Fruit fly (Drosophila melanogaster) whole organism, embryonic: Measurements from ENCODE around the gene CG42240.

Source experiments
- Abd-B ChIP-seq: fragments of 200-800 bp; sonication (Bioruptor generic); optimal IDR thresholded peaks from 2 replicates; lab custom pipeline; 2018; ENCODE audit warnings: missing biosample characterization, mild to moderate bottlenecking, missing genetic modification characterization, moderate library complexity
- CG10147 ChIP-seq: fragments of 200-800 bp; sonication (Bioruptor generic); optimal IDR thresholded peaks from 2 replicates; lab custom pipeline; 2019; ENCODE audit warnings: missing biosample characterization, mild to moderate bottlenecking, missing genetic modification characterization, moderate library complexity
- CG12769 ChIP-seq: fragments of 200-800 bp; sonication (Bioruptor generic); optimal IDR thresholded peaks from 2 replicates; lab custom pipeline; 2019; ENCODE audit warnings: missing biosample characterization, mild to moderate bottlenecking, missing genetic modification characterization, moderate library complexity
- CG15269 ChIP-seq: fragments of 200-800 bp; sonication (Bioruptor generic); optimal IDR thresholded peaks from 2 replicates; lab custom pipeline; 2018; ENCODE audit warnings: missing biosample characterization, mild to moderate bottlenecking, missing genetic modification characterization, moderate library complexity
- CG18599 ChIP-seq: fragments of 200-800 bp; sonication (Bioruptor generic); optimal IDR thresholded peaks from 3 replicates; lab custom pipeline; 2017; ENCODE audit warnings: missing biosample characterization, missing genetic modification characterization, mild to moderate bottlenecking, moderate library complexity, missing genetic modification reagents
- CG2116 ChIP-seq: fragments of 200-800 bp; sonication (Bioruptor generic); optimal IDR thresholded peaks from 3 replicates; lab custom pipeline; 2018; ENCODE audit warnings: missing biosample characterization, mild to moderate bottlenecking, missing genetic modification characterization
- CG3163 ChIP-seq: fragments of 200-800 bp; sonication (Bioruptor generic); optimal IDR thresholded peaks from 3 replicates; lab custom pipeline; 2016; ENCODE audit warnings: missing biosample characterization, missing genetic modification characterization
- CG3726 ChIP-seq: fragments of 200-800 bp; sonication (Bioruptor generic); IDR thresholded peaks from 3 replicates; pipeline ENCODE4, ENCODE4 v1.3.6; 2022; ENCODE audit warnings: missing biosample characterization, missing genetic modification characterization
- CG4360 ChIP-seq: fragments of 200-800 bp; sonication (Bioruptor generic); IDR thresholded peaks from 2 replicates; pipeline ENCODE4 v1.3.6; 2022; ENCODE audit warnings: missing biosample characterization, missing genetic modification characterization
- CG6254 ChIP-seq: fragments of 200-800 bp; sonication (Bioruptor generic); optimal IDR thresholded peaks from 3 replicates; lab custom pipeline; 2017; ENCODE audit warnings: mild to moderate bottlenecking, missing biosample characterization, missing genetic modification reagents, missing genetic modification characterization
- CG6689 ChIP-seq: fragments of 200-800 bp; sonication (Bioruptor generic); IDR thresholded peaks from 2 replicates; pipeline ENCODE4 v1.3.6; 2022; ENCODE audit warnings: missing biosample characterization, missing genetic modification characterization
- CG6791 ChIP-seq: fragments of 200-800 bp; sonication (Bioruptor generic); IDR thresholded peaks from 3 replicates; pipeline ENCODE4 v1.3.6; 2022; ENCODE audit warnings: missing biosample characterization, missing genetic modification characterization; ENCODE audit not compliant: partially characterized antibody
- CG8924 ChIP-seq: fragments of 200-800 bp; optimal IDR thresholded peaks from 3 replicates; lab custom pipeline; 2019; ENCODE audit warnings: missing biosample characterization, mild to moderate bottlenecking, missing genetic modification characterization, moderate library complexity
- Dbx ChIP-seq: fragments of 200-800 bp; sonication (Bioruptor generic); IDR thresholded peaks from 3 replicates; pipeline ENCODE4 v1.3.6; 2022; ENCODE audit warnings: missing biosample characterization, missing genetic modification characterization
- Dref ChIP-seq: fragments of 200-800 bp; sonication (Bioruptor generic); IDR thresholded peaks from 2 replicates; pipeline ENCODE4 v1.3.6; 2022; ENCODE audit warnings: missing biosample characterization, missing genetic modification characterization
- H15 ChIP-seq: fragments of 200-800 bp; sonication (Bioruptor generic); IDR thresholded peaks from 3 replicates; pipeline ENCODE4 v1.3.6; 2022; ENCODE audit warnings: missing biosample characterization, missing genetic modification characterization
- HLHmδ ChIP-seq: fragments of 200-800 bp; sonication (Bioruptor generic); optimal IDR thresholded peaks from 2 replicates; lab custom pipeline; 2018; ENCODE audit warnings: missing biosample characterization, mild to moderate bottlenecking, missing genetic modification characterization, moderate library complexity
- Hsf ChIP-seq: fragments of 200-800 bp; sonication (Bioruptor generic); optimal IDR thresholded peaks from 3 replicates; lab custom pipeline; 2016; ENCODE audit warnings: missing biosample characterization, missing genetic modification characterization
- NFAT ChIP-seq: fragments of 200-800 bp; sonication (Bioruptor generic); IDR thresholded peaks from 2 replicates; pipeline ENCODE4 v1.3.6; 2022; ENCODE audit warnings: missing biosample characterization, missing genetic modification characterization
- Opbp ChIP-seq: fragments of 200-800 bp; sonication (Bioruptor generic); IDR thresholded peaks from 3 replicates; pipeline ENCODE4 v1.3.6; 2022; ENCODE audit warnings: missing biosample characterization, missing genetic modification characterization; ENCODE audit not compliant: partially characterized antibody
- Optix ChIP-seq: fragments of 200-800 bp; sonication (Bioruptor generic); IDR thresholded peaks from 3 replicates; pipeline ENCODE4 v1.3.6; 2022; ENCODE audit warnings: missing biosample characterization, missing genetic modification characterization
- Pdp1 ChIP-seq, 2 experiments: fragments of 200-800 bp; sonication (Bioruptor generic); optimal IDR thresholded peaks; 3 replicates each; lab custom pipeline; 2016; ENCODE audit warnings: missing biosample characterization in 2 of 2, missing genetic modification characterization in 2 of 2, mild to moderate bottlenecking in 1 of 2, moderate library complexity in 1 of 2
- Six4 ChIP-seq: fragments of 200-800 bp; sonication (Bioruptor generic); optimal IDR thresholded peaks from 2 replicates; lab custom pipeline; 2016; ENCODE audit warnings: missing biosample characterization, missing genetic modification characterization
- Trl ChIP-seq, 3 experiments: fragments of >200 bp in 2 of 3; fragments of 200-800 bp in 1 of 3; sonication (Bioruptor generic) in 1 of 3; optimal IDR thresholded peaks; 2 replicates in 1 of 3; 3 replicates in 2 of 3; lab custom pipeline; 2016 to 2017; ENCODE audit warnings: missing biosample characterization in 1 of 3, missing genetic modification characterization in 1 of 3
- ato ChIP-seq: fragments of 200-800 bp; sonication (Bioruptor generic); IDR thresholded peaks from 2 replicates; pipeline ENCODE4 v1.3.6; 2022; ENCODE audit warnings: missing biosample characterization, missing genetic modification characterization; ENCODE audit not compliant: partially characterized antibody
- bsh ChIP-seq, 2 experiments: fragments of 200-800 bp; sonication (Bioruptor generic); optimal IDR thresholded peaks; 2 replicates each; lab custom pipeline; 2017 to 2018; ENCODE audit warnings: mild to moderate bottlenecking in 2 of 2, missing biosample characterization in 2 of 2, missing genetic modification characterization in 2 of 2, moderate library complexity in 1 of 2
- chn ChIP-seq: fragments of 200-800 bp; sonication (Bioruptor generic); optimal IDR thresholded peaks from 2 replicates; lab custom pipeline; 2016; ENCODE audit warnings: missing biosample characterization, missing genetic modification characterization
- cwo ChIP-seq: fragments of 200-800 bp; sonication (Bioruptor generic); optimal IDR thresholded peaks from 3 replicates; lab custom pipeline; 2017; ENCODE audit warnings: missing biosample characterization, missing genetic modification characterization, mild to moderate bottlenecking, moderate library complexity, missing genetic modification reagents
- dm ChIP-seq: fragments of 200-800 bp; sonication (Bioruptor generic); optimal IDR thresholded peaks from 3 replicates; lab custom pipeline; 2016; ENCODE audit warnings: missing biosample characterization, missing genetic modification characterization
- fd3F ChIP-seq: fragments of 200-800 bp; sonication (Bioruptor generic); optimal IDR thresholded peaks from 2 replicates; lab custom pipeline; 2018; ENCODE audit warnings: missing biosample characterization, mild to moderate bottlenecking, missing genetic modification characterization, moderate library complexity
- hkb ChIP-seq, 2 experiments: fragments of 200-800 bp in 1 of 2; fragments of >200 bp in 1 of 2; sonication (Bioruptor generic) in 1 of 2; IDR thresholded peaks in 1 of 2; optimal IDR thresholded peaks in 1 of 2; 2 replicates each; pipeline versions ENCODE4 v1.3.6 to Lab custom; 2017 to 2022; ENCODE audit warnings: missing biosample characterization in 1 of 2, missing genetic modification characterization in 1 of 2
- jigr1 ChIP-seq: fragments of 200-800 bp; sonication (Bioruptor generic); IDR thresholded peaks from 3 replicates; pipeline ENCODE4 v1.3.6; 2022; ENCODE audit warnings: missing biosample characterization, missing genetic modification characterization
- ken ChIP-seq: fragments of 200-800 bp; sonication (Bioruptor generic); IDR thresholded peaks from 3 replicates; pipeline ENCODE4 v1.3.6; 2022; ENCODE audit warnings: missing biosample characterization, missing genetic modification characterization
- lbe ChIP-seq: fragments of 200-800 bp; sonication (Bioruptor generic); optimal IDR thresholded peaks from 2 replicates; lab custom pipeline; 2016; ENCODE audit warnings: missing biosample characterization, mild to moderate bottlenecking, missing genetic modification characterization
- oc ChIP-seq: fragments of 200-800 bp; sonication (Bioruptor generic); optimal IDR thresholded peaks from 2 replicates; lab custom pipeline; 2018; ENCODE audit warnings: missing biosample characterization, mild to moderate bottlenecking, missing genetic modification characterization, moderate library complexity
- onecut ChIP-seq: fragments of 200-800 bp; sonication (Bioruptor generic); IDR thresholded peaks from 2 replicates; pipeline ENCODE4 v1.3.6; 2022; ENCODE audit warnings: missing biosample characterization, missing genetic modification characterization
- pfk ChIP-seq: fragments of 200-800 bp; sonication (Bioruptor generic); optimal IDR thresholded peaks from 2 replicates; lab custom pipeline; 2018; ENCODE audit warnings: missing biosample characterization, mild to moderate bottlenecking, missing genetic modification characterization, moderate library complexity
- pita ChIP-seq: fragments of 200-800 bp; sonication (Bioruptor generic); optimal IDR thresholded peaks from 2 replicates; lab custom pipeline; 2017; ENCODE audit warnings: missing biosample characterization, mild to moderate bottlenecking, missing genetic modification characterization
- pros ChIP-seq: fragments of 200-800 bp; sonication (Bioruptor generic); optimal IDR thresholded peaks from 3 replicates; lab custom pipeline; 2019; ENCODE audit warnings: missing biosample characterization, mild to moderate bottlenecking, missing genetic modification characterization, moderate library complexity
- so ChIP-seq: fragments of 200-800 bp; sonication (Bioruptor generic); IDR thresholded peaks from 3 replicates; pipeline ENCODE4 v1.3.6; 2022; ENCODE audit warnings: missing biosample characterization, missing genetic modification characterization
- tap ChIP-seq: fragments of 200-800 bp; optimal IDR thresholded peaks from 3 replicates; lab custom pipeline; 2019; ENCODE audit warnings: missing biosample characterization, mild to moderate bottlenecking, missing genetic modification characterization, moderate library complexity
- trh ChIP-seq: fragments of 200-800 bp; sonication (Bioruptor generic); optimal IDR thresholded peaks from 2 replicates; lab custom pipeline; 2016; ENCODE audit warnings: missing biosample characterization, missing genetic modification characterization
- vfl ChIP-seq: fragments of 200-800 bp; sonication (Bioruptor generic); optimal IDR thresholded peaks from 2 replicates; lab custom pipeline; 2016; ENCODE audit warnings: missing biosample characterization, missing genetic modification characterization
- wek ChIP-seq: fragments of 200-800 bp; sonication (Bioruptor generic); optimal IDR thresholded peaks from 3 replicates; lab custom pipeline; 2018; ENCODE audit warnings: missing biosample characterization, mild to moderate bottlenecking, missing genetic modification characterization, moderate library complexity

The CG42240 gene

DNA sequence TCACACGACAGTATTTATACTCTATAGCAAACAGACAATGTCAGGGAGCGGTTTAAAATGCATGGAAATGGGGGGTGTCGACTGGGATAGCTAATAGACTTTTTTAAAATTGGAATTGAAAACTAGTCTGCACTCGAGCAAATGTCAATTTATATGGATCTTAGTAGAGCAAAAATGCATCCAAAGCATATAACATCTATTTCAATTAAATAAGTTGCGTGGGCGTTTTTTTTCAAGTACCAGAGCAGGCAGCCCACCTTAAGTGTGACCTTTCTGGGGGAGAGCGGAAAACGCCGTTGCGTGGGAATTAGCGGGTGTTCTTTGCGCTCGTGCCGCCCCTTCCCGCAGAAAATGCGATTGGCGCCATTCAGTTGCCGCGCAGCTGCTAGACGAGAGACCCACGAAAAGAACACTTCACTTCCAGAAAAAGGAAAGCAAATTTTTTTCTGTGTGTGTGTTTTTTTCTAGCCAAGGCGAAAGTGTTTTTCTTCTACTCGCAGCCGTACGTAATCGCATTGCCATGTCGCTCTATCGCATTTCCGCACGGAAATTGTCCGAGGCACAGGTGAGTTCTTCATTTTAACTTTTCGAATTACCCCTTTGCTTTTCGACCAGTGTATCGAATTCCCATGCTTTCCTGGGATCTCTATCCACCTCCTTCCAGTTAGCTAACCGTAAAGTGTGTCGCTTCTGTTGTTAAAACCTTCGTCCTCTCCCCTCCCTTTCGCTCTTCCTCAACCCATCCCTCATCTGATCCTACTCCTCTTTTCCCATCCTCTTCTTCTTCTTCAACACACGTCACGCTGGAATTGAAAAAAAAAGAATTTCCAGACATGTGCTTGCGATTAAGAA lies 21.5 kb downstream of the CG42240 start (continued):
- TF ChIP-seq bsh (GFP tag; optimal IDR thresholded peaks at IDR 0.05; lab: Kevin White, UChicago) (peak in 1 of 2 experiments; percentile 12), Dbx (GFP tag; lab: Robert Waterston, UW) (peak; percentile 58; the same call in 2 of the 3 replicates), CG15269 (tag; lab: Kevin White, UChicago) (no peak), CG6791 (GFP tag; lab: Robert Waterston, UW) (0 out of 3 replicates have a peak, but pooled peaks have one; percentile 39), ken (GFP tag; lab: Robert Waterston, UW) (0 out of 3 replicates have a peak, but pooled peaks have one; percentile 39), Optix (GFP tag; lab: Robert Waterston, UW) (peak; percentile 36; the same call in 1 of the 3 replicates), Six4 (no peak), HLHmδ (peak; percentile 88), fd3F (GFP tag; lab: Kevin White, UChicago) (no peak), NFAT (0 out of 2 replicates have a peak, but pooled peaks have one; percentile 9), CG18599 (GFP tag; lab: Kevin White, UChicago) (peak; percentile 56), jigr1 (GFP tag; lab: Robert Waterston, UW) (no peak), CG10147 (GFP tag; lab: Kevin White, UChicago) (no peak), Abd-B (peak; percentile 3), wek (GFP tag; lab: Kevin White, UChicago) (peak; percentile 12), dm (GFP tag; lab: Kevin White, UChicago) (peak; percentile 52), CG6254 (GFP tag; lab: Kevin White, UChicago) (peak; percentile 91), so (GFP tag; lab: Robert Waterston, UW) (0 out of 3 replicates have a peak, but pooled peaks have one; percentile 11), CG8924 (tag; lab: Kevin White, UChicago) (peak; percentile 15), Hsf (no peak)

DNA sequence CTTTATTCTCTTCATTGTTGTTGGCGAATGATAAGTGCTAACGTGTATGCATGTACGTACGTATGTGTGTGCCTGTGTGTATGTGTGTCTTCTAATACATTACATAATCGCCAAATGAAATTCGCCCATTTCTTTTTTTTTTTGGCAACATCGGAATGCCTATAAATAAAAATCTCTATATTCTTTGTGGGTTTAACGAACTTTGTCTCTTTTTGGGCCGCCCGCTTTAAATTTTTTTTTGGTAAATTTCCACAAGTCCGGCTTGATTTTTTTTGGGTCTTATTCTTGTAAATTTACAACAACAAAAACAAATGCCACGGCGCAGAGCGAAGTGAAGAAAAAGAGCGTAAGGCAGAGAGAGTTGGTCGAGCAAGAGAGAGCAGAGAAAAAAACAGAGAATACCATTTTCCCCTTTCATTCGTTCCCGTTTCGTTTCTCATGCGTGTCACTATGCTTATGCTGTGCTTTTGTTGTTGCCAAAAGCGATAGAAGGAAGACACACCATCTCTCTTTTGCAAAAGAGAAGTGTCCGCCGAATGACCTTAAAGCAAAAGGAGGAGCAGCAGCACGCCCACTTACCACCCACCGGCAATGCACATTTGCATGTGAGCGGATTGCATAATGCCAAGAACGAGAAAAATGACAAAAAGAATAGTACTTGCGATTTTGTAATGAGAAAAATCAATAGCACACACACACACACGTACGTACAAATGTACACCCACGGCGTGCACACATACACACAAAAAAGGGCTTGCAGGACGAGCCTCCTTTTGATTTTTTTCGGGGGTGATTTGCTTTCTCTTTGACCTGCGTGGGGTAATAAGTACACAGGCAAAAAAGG lies 22.3 kb downstream of the CG42240 start:
- TF ChIP-seq CG3726 (no peak), trh (GFP tag; lab: Kevin White, UChicago) (no peak), pfk (GFP tag; lab: Kevin White, UChicago) (peak; percentile 66), bsh (GFP tag; optimal IDR thresholded peaks at IDR 0.05; lab: Kevin White, UChicago) (no peak), CG12769 (no peak), lbe (peak; percentile 17), pita (GFP tag; lab: Kevin White, UChicago) (no peak), CG4360 (GFP tag; lab: Robert Waterston, UW) (peak; percentile 85), H15 (GFP tag; lab: Robert Waterston, UW) (no peak), tap (no peak), hkb (optimal IDR thresholded peaks at IDR 0.05; lab: Kevin White, UChicago) (no peak), hkb (GFP tag; IDR thresholded peaks at IDR 0.05; lab: Robert Waterston, UW) (no peak), chn (GFP tag; lab: Kevin White, UChicago) (no peak), onecut (GFP tag; lab: Robert Waterston, UW) (peak; percentile 87; the same call in 1 of the 2 replicates), ato (GFP tag; lab: Robert Waterston, UW) (no peak), Opbp (GFP tag; lab: Robert Waterston, UW) (no peak), Trl (optimal IDR thresholded peaks at IDR 0.05; lab: Kevin White, UChicago) (peak; percentile 87), Trl (GFP tag; optimal IDR thresholded peaks at IDR 0.05; lab: Kevin White, UChicago) (no peak), CG6689 (GFP tag; lab: Robert Waterston, UW) (no peak), CG3163 (GFP tag; lab: Kevin White, UChicago) (peak; percentile 33), vfl (GFP tag; lab: Kevin White, UChicago) (peak; percentile 12), pros (GFP tag; lab: Kevin White, UChicago) (peak; percentile 36), oc (no peak), Dref (GFP tag; lab: Robert Waterston, UW) (no peak), Pdp1 (GFP tag; optimal IDR thresholded peaks at IDR 0.05; lab: Kevin White, UChicago) (peak in 1 of 2 experiments; percentile 93), cwo (GFP tag; lab: Kevin White, UChicago) (no peak), CG2116 (GFP tag; lab: Kevin White, UChicago) (no peak)
